Worm (Caenorhabditis elegans) whole organism, L4 larva: ENCODE results near the gene C06H5.11.
A peak's percentile ranks its signal among the peaks of the same experiment; 100 is the strongest.

Source experiments
- D1046.2 ChIP-seq: fragments of 200-800 bp; sonication (Bioruptor generic); IDR thresholded peaks from 2 replicates; pipeline ENCODE4 v1.3.6; 2022; ENCODE audit warnings: missing genetic modification characterization, missing compliant biosample characterization
- F10B5.3 ChIP-seq: sonication (generic microtip); optimal IDR thresholded peaks from 2 replicates; lab custom pipeline; 2016; ENCODE audit warnings: mild to moderate bottlenecking, missing genetic modification characterization, missing compliant biosample characterization
- F37D6.2 ChIP-seq: sonication (generic microtip); optimal IDR thresholded peaks from 2 replicates; lab custom pipeline; 2016; ENCODE audit warnings: mild to moderate bottlenecking, missing genetic modification characterization, missing compliant biosample characterization
- R02D3.7 ChIP-seq: fragments of 150-350 bp; sonication (generic microtip); optimal IDR thresholded peaks from 3 replicates; lab custom pipeline; 2014; ENCODE audit warnings: missing biosample characterization, missing genetic modification characterization
- Y5F2A.4 ChIP-seq: fragments of 200-800 bp; sonication (Bioruptor generic); optimal IDR thresholded peaks from 2 replicates; lab custom pipeline; 2018; ENCODE audit warnings: mild to moderate bottlenecking, missing genetic modification characterization, missing compliant biosample characterization
- Y75B8A.6 ChIP-seq: fragments of 200-800 bp; sonication (Bioruptor generic); IDR thresholded peaks from 2 replicates; pipeline ENCODE4 v1.3.6; 2022; ENCODE audit warnings: missing genetic modification reagents, missing genetic modification characterization, missing compliant biosample characterization
- ZK337.2 ChIP-seq: fragments of 200-800 bp; sonication (Bioruptor generic); IDR thresholded peaks from 2 replicates; pipeline ENCODE4 v1.3.6; 2022; ENCODE audit warnings: missing genetic modification reagents, missing genetic modification characterization, missing compliant biosample characterization
- ceh-20 ChIP-seq: fragments of 200-800 bp; sonication (Bioruptor generic); IDR thresholded peaks from 2 replicates; pipeline ENCODE4 v1.3.6; 2022; ENCODE audit warnings: missing genetic modification reagents, missing genetic modification characterization, missing compliant biosample characterization
- ceh-44 ChIP-seq: fragments of 200-800 bp; sonication (Bioruptor generic); IDR thresholded peaks from 2 replicates; pipeline ENCODE4 v1.3.6; 2022; ENCODE audit warnings: missing genetic modification reagents, missing genetic modification characterization, missing compliant biosample characterization
- ctbp-1 ChIP-seq: fragments of 200-800 bp; sonication (Bioruptor generic); IDR thresholded peaks from 2 replicates; pipeline ENCODE4 v1.3.6; 2022; ENCODE audit warnings: missing genetic modification reagents, missing genetic modification characterization, missing compliant biosample characterization
- daf-16 ChIP-seq, 3 experiments: sonication (generic microtip); optimal IDR thresholded peaks; 2 replicates each; lab custom pipeline; 2016 to 2017; ENCODE audit warnings: missing genetic modification characterization in 3 of 3, missing genetic modification reagents in 3 of 3, mild to moderate bottlenecking in 2 of 3, missing compliant biosample characterization in 2 of 3, missing biosample characterization in 1 of 3, moderate library complexity in 1 of 3
- daf-19 ChIP-seq: fragments of 200-800 bp; sonication (Bioruptor generic); conservative IDR thresholded peaks from 2 replicates; pipeline ENCODE4 v1.3.6; 2022; ENCODE audit warnings: missing genetic modification characterization, missing compliant biosample characterization
- dmd-6 ChIP-seq: fragments of 200-800 bp; sonication (Bioruptor generic); IDR thresholded peaks from 2 replicates; pipeline ENCODE4 v1.3.6; 2022; ENCODE audit warnings: missing genetic modification reagents, missing genetic modification characterization, missing compliant biosample characterization
- dmd-8 ChIP-seq: fragments of 200-800 bp; sonication (Bioruptor generic); IDR thresholded peaks from 2 replicates; pipeline ENCODE4 v1.3.6; 2022; ENCODE audit warnings: missing genetic modification characterization, missing compliant biosample characterization
- fkh-10 ChIP-seq: fragments of 150-350 bp; optimal IDR thresholded peaks from 2 replicates; lab custom pipeline; 2014; ENCODE audit warnings: missing biosample characterization, missing genetic modification reagents, missing genetic modification characterization
- hif-1 ChIP-seq, 2 experiments: sonication (generic microtip); optimal IDR thresholded peaks; 2 replicates each; lab custom pipeline; 2016 to 2017; ENCODE audit warnings: missing compliant biosample characterization in 2 of 2, missing genetic modification characterization in 2 of 2, missing genetic modification reagents in 2 of 2, missing genotype in 2 of 2, mild to moderate bottlenecking in 1 of 2
- hlh-11 ChIP-seq: fragments of 200-800 bp; sonication (Bioruptor generic); optimal IDR thresholded peaks from 2 replicates; lab custom pipeline; 2018; ENCODE audit warnings: mild to moderate bottlenecking, missing genetic modification characterization, missing compliant biosample characterization
- lin-29 ChIP-seq: fragments of 200-800 bp; sonication (Bioruptor generic); IDR thresholded peaks from 2 replicates; pipeline ENCODE4 v1.3.6; 2022; ENCODE audit warnings: missing genetic modification reagents, missing genetic modification characterization, missing compliant biosample characterization
- madf-5 ChIP-seq, 2 experiments: fragments of 200-800 bp; sonication (Bioruptor generic); IDR thresholded peaks; 2 replicates each; pipeline ENCODE4 v1.3.6; 2022; ENCODE audit warnings: missing compliant biosample characterization in 2 of 2, missing genetic modification characterization in 2 of 2
- madf-9 ChIP-seq: fragments of 200-800 bp; sonication (Bioruptor generic); conservative IDR thresholded peaks from 2 replicates; pipeline ENCODE4 v1.3.6; 2022; ENCODE audit warnings: missing genetic modification reagents, missing genetic modification characterization, missing compliant biosample characterization
- mep-1 ChIP-seq: fragments of 150-350 bp; sonication (generic microtip); optimal IDR thresholded peaks from 3 replicates; lab custom pipeline; 2014; ENCODE audit warnings: missing biosample characterization, missing genetic modification characterization
- mes-2 ChIP-seq: sonication (generic microtip); optimal IDR thresholded peaks from 2 replicates; lab custom pipeline; 2016; ENCODE audit warnings: missing genotype, mild to moderate bottlenecking, missing genetic modification characterization, missing compliant biosample characterization; ENCODE audit not compliant: poor library complexity, severe bottlenecking
- mxl-2 ChIP-seq: fragments of 200-800 bp; sonication (Bioruptor generic); conservative IDR thresholded peaks from 2 replicates; pipeline ENCODE4 v1.3.6; 2022; ENCODE audit warnings: missing genetic modification reagents, missing genetic modification characterization, missing compliant biosample characterization
- nhr-10 ChIP-seq: fragments of 150-350 bp; optimal IDR thresholded peaks from 2 replicates; lab custom pipeline; 2014; ENCODE audit warnings: missing biosample characterization, missing genetic modification characterization
- nhr-11 ChIP-seq: fragments of 150-350 bp; optimal IDR thresholded peaks from 2 replicates; lab custom pipeline; 2014; ENCODE audit warnings: missing biosample characterization, missing genetic modification characterization
- nhr-237 ChIP-seq: sonication (generic microtip); optimal IDR thresholded peaks from 2 replicates; lab custom pipeline; 2017; ENCODE audit warnings: missing biosample characterization, missing genetic modification characterization
- nhr-28 ChIP-seq: fragments of 150-350 bp; optimal IDR thresholded peaks from 2 replicates; lab custom pipeline; 2014; ENCODE audit warnings: missing biosample characterization, missing genetic modification characterization
- nhr-42 ChIP-seq: fragments of 200-800 bp; sonication (Bioruptor generic); IDR thresholded peaks from 2 replicates; pipeline ENCODE4 v1.3.6; 2022; ENCODE audit warnings: missing genetic modification characterization, missing compliant biosample characterization
- nhr-77 ChIP-seq: fragments of 150-350 bp; optimal IDR thresholded peaks from 2 replicates; lab custom pipeline; 2014; ENCODE audit warnings: missing biosample characterization, missing genetic modification characterization
- pha-4 ChIP-seq, 2 experiments: fragments of 150-350 bp in 1 of 2; fragments of 200-800 bp in 1 of 2; sonication (Bioruptor generic) in 1 of 2; IDR thresholded peaks in 1 of 2; optimal IDR thresholded peaks in 1 of 2; 2 replicates each; pipeline versions ENCODE4 v1.3.6 to Lab custom; 2014 to 2022; ENCODE audit warnings: missing genetic modification characterization in 2 of 2, missing genetic modification reagents in 2 of 2, missing biosample characterization in 1 of 2, missing compliant biosample characterization in 1 of 2
- rbr-2 ChIP-seq: sonication (generic microtip); optimal IDR thresholded peaks from 2 replicates; lab custom pipeline; 2016; ENCODE audit warnings: missing genotype, missing genetic modification characterization, missing compliant biosample characterization
- set-16 ChIP-seq: fragments of 200-800 bp; sonication (Bioruptor generic); IDR thresholded peaks from 2 replicates; pipeline ENCODE4 v1.3.6; 2022; ENCODE audit warnings: missing genetic modification reagents, missing genetic modification characterization, missing compliant biosample characterization
- skn-1 ChIP-seq: fragments of 150-350 bp; optimal IDR thresholded peaks from 2 replicates; lab custom pipeline; 2014; ENCODE audit warnings: missing biosample characterization, missing genetic modification characterization
- spr-1 ChIP-seq: sonication (generic microtip); optimal IDR thresholded peaks from 2 replicates; lab custom pipeline; 2016; ENCODE audit warnings: mild to moderate bottlenecking, missing genetic modification characterization, missing compliant biosample characterization
- unc-130 ChIP-seq: sonication (generic microtip); optimal IDR thresholded peaks from 2 replicates; lab custom pipeline; 2016; ENCODE audit warnings: missing genetic modification reagents, missing genetic modification characterization, missing compliant biosample characterization
- unc-39 ChIP-seq: sonication (generic microtip); optimal IDR thresholded peaks from 2 replicates; lab custom pipeline; 2017; ENCODE audit warnings: missing biosample characterization, missing genetic modification characterization
- zag-1 ChIP-seq: fragments of 150-350 bp; optimal IDR thresholded peaks from 2 replicates; lab custom pipeline; 2014; ENCODE audit warnings: missing biosample characterization, missing genetic modification characterization
- zfp-2 ChIP-seq: sonication (generic microtip); optimal IDR thresholded peaks from 2 replicates; lab custom pipeline; 2016; ENCODE audit warnings: mild to moderate bottlenecking, missing genetic modification characterization, missing compliant biosample characterization
- zfp-3 ChIP-seq: fragments of 200-800 bp; sonication (Bioruptor generic); conservative IDR thresholded peaks from 2 replicates; pipeline ENCODE4 v1.3.6; 2022; ENCODE audit warnings: missing genetic modification reagents, missing genetic modification characterization, missing compliant biosample characterization
- zip-11 ChIP-seq: fragments of 200-800 bp; sonication (Bioruptor generic); IDR thresholded peaks from 2 replicates; pipeline ENCODE4 v1.3.6; 2022; ENCODE audit warnings: missing genetic modification characterization, missing compliant biosample characterization
- zip-2 ChIP-seq: fragments of 150-350 bp; optimal IDR thresholded peaks from 2 replicates; lab custom pipeline; 2014; ENCODE audit warnings: missing biosample characterization, missing genetic modification characterization

Gene C06H5.11

DNA sequence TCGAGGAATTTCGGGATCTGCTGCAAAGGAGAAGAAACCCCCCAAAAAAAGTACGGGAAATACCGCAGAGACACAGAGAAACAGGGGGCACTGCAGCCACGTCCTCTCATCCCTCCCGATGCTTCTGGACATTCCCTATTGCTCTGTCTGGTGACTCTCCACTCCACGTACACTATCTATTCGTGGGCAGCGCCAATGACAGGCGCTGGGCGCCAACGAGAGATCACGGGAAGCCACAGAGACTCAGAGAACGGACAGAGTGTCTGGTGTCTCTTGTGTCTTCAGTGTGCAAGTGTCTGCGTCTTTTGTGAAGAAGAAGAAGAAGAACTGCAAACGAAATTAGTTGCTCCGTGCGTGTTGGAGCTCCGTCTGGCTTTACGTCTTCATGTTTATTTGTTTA is 36.0 kb downstream of the C06H5.11 start (continued):
- TF ChIP-seq nhr-10 (tag; lab: Kevin White, UChicago) (peak; percentile 42), Y75B8A.6 (GFP tag; lab: Robert Waterston, UW) (no peak), zag-1 (tag; lab: Kevin White, UChicago) (peak; percentile 10), pha-4 (GFP tag; IDR thresholded peaks at IDR 0.05; lab: Robert Waterston, UW) (peak; percentile 45), pha-4 (tag; optimal IDR thresholded peaks at IDR 0.05; lab: Kevin White, UChicago) (no peak), F37D6.2 (tag; lab: Kevin White, UChicago) (peak; percentile 52), nhr-42 (GFP tag; lab: Robert Waterston, UW) (0 out of 2 replicates have a peak, but pooled peaks have one; percentile 40), Y5F2A.4 (GFP tag; lab: Kevin White, UChicago) (no peak), rbr-2 (peak; percentile 87), daf-16 (GFP tag; optimal IDR thresholded peaks at IDR 0.05; lab: Kevin White, UChicago) (peak; percentile 9 to 47), daf-16 (tag; optimal IDR thresholded peaks at IDR 0.05; lab: Kevin White, UChicago) (peak; percentile 66), mxl-2 (GFP tag; lab: Robert Waterston, UW) (no peak), spr-1 (tag; lab: Kevin White, UChicago) (peak; percentile 73), lin-29 (no peak), zfp-2 (peak; percentile 41), ctbp-1 (GFP tag; lab: Robert Waterston, UW) (peak; percentile 82), madf-5 (GFP tag; IDR thresholded peaks at IDR 0.05; lab: Robert Waterston, UW) (no peak), ZK337.2 (no peak), set-16 (GFP tag; lab: Robert Waterston, UW) (peak; percentile 77), fkh-10 (peak; percentile 80)

DNA sequence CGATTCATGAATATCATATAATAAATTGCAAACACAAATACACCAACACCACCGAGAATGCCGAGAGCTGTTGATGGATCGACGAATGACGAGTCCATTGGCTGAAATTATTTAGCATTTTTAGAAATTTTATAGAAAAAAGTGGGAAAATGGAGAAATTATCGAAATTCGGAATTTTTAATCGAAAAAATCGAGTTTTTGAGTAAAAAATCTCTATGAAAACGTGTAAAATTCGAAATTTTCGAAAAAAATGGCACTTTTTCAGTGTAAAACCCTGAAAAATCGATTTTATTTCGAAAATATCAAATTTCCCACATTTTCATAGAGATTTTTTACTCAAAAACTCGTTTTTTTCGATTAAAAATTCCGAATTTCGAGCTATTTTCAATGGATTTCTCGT is 38.0 kb downstream of the C06H5.11 start, which contains the start of gene tcc-1:
tcc-1 (minus strand) TSS at position 101 of the 400 bp plus-strand sequence.
- TF ChIP-seq unc-130 (GFP tag; lab: Kevin White, UChicago) (no peak), F10B5.3 (tag; lab: Kevin White, UChicago) (no peak), mxl-2 (GFP tag; lab: Robert Waterston, UW) (no peak), nhr-77 (tag; lab: Kevin White, UChicago) (no peak), pha-4 (GFP tag; IDR thresholded peaks at IDR 0.05; lab: Robert Waterston, UW) (no peak), pha-4 (tag; optimal IDR thresholded peaks at IDR 0.05; lab: Kevin White, UChicago) (no peak), daf-19 (GFP tag; lab: Robert Waterston, UW) (no peak), zfp-3 (no peak), nhr-237 (tag; lab: Kevin White, UChicago) (no peak)
- TF ChIP-seq, all 104 proteins: peak for 0

DNA sequence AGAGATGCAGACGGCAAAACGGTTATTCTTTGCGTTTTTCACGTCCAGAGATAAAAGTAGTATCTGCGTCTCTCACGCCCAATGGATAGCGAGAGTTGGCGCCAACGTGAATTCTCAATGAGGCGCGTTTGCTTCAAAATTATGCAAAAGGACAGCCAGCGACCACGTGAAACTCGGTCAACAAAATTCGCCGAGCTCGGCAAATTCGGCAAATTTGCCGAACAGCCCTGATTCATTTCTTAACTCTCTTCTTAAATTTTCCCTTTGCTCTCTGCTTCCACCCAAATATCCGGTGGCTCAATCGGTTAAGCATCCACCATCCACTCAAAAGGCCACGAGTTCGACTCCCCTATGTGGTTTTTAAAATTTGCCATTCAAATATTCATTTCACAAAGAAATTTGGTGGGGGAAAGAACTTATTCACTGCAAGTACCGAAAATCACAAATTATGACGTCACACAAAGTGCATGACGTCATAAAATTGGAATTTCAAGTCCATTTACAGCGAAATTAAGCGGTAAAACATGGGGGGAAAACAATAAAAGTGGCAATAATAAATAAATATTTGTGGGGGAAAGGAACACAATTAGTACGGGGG is 48.4 kb downstream of the C06H5.11 start:
- TF ChIP-seq dmd-8 (GFP tag; lab: Robert Waterston, UW), result no peak
- TF ChIP-seq zip-11 (GFP tag; lab: Robert Waterston, UW), result no peak
- no peak for TF ChIP-seq madf-9 (GFP tag; lab: Robert Waterston, UW)

DNA sequence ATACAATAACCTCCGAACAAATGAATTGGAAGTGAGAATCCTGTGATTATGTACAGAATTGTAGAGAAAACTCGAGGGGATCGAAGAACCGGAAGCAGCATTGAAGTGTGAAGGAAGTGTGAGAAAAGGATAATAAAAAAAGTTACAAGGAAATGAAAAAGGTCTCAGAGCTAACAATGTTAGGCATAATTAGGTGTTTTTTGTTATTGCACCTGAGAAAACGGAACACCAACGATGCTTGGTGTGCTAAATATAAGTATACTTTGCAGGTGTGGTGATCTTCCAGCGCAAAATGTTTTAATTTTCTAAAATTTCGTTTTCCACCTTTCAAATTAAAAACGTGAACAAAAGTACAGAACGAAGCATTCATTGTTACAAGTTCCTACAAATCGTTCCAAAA is 49.8 kb downstream of the C06H5.11 start, which contains the start of gene srh-286:
srh-286 (minus strand) TSS at position 101 of the 400 bp plus-strand sequence.
- TF ChIP-seq hlh-11 (tag; lab: Kevin White, UChicago) (no peak), ceh-44 (GFP tag; lab: Robert Waterston, UW) (no peak), Y5F2A.4 (GFP tag; lab: Kevin White, UChicago) (no peak), hif-1 (tag; optimal IDR thresholded peaks at IDR 0.05; lab: Kevin White, UChicago) (no peak), skn-1 (no peak), nhr-77 (tag; lab: Kevin White, UChicago) (no peak), mep-1 (tag; lab: Kevin White, UChicago) (no peak), nhr-11 (tag; lab: Kevin White, UChicago) (no peak), D1046.2 (no peak), zip-2 (tag; lab: Kevin White, UChicago) (no peak), mes-2 (tag; lab: Kevin White, UChicago) (no peak), R02D3.7 (no peak), dmd-6 (GFP tag; lab: Robert Waterston, UW) (no peak), ceh-20 (GFP tag; lab: Robert Waterston, UW) (no peak), spr-1 (tag; lab: Kevin White, UChicago) (no peak), unc-39 (tag; lab: Kevin White, UChicago) (no peak), nhr-28 (no peak), zfp-3 (no peak)
